Fruit fly (Drosophila melanogaster) whole organism, embryonic: Measurements from ENCODE around the gene msl-3.

Experiments
- Asciz ChIP-seq: fragments of 200-800 bp; sonication (Bioruptor generic); optimal IDR thresholded peaks from 2 replicates; lab custom pipeline; 2017; ENCODE audit warnings: missing biosample characterization, mild to moderate bottlenecking, missing genetic modification characterization, missing genetic modification reagents
- BtbVII ChIP-seq: fragments of 200-800 bp; sonication (Bioruptor generic); optimal IDR thresholded peaks from 3 replicates; lab custom pipeline; 2017; ENCODE audit warnings: missing biosample characterization, mild to moderate bottlenecking, missing genetic modification characterization
- C15 ChIP-seq: fragments of 200-800 bp; sonication (Bioruptor generic); IDR thresholded peaks from 3 replicates; pipeline ENCODE4 v1.3.6; 2022; ENCODE audit warnings: missing biosample characterization, missing genetic modification characterization
- CG11456 ChIP-seq: fragments of 200-800 bp; sonication (Bioruptor generic); IDR thresholded peaks from 3 replicates; pipeline ENCODE4 v1.3.6; 2022; ENCODE audit warnings: missing biosample characterization, missing genetic modification characterization
- CG12391 ChIP-seq: fragments of 200-800 bp; sonication (Bioruptor generic); optimal IDR thresholded peaks from 3 replicates; lab custom pipeline; 2018; ENCODE audit warnings: missing biosample characterization, mild to moderate bottlenecking, missing genetic modification characterization, moderate library complexity
- CG14050 ChIP-seq: fragments of 200-800 bp; sonication (Bioruptor generic); IDR thresholded peaks from 3 replicates; pipeline ENCODE4 v1.3.6; 2022; ENCODE audit warnings: missing biosample characterization, missing genetic modification characterization
- CG15011 ChIP-seq: fragments of 200-800 bp; sonication (Bioruptor generic); optimal IDR thresholded peaks from 3 replicates; lab custom pipeline; 2018; ENCODE audit warnings: missing biosample characterization, mild to moderate bottlenecking, missing genetic modification characterization
- CG2120 ChIP-seq: fragments of 200-800 bp; sonication (Bioruptor generic); optimal IDR thresholded peaks from 3 replicates; lab custom pipeline; 2016; ENCODE audit warnings: missing biosample characterization, missing genetic modification characterization
- CG3163 ChIP-seq: fragments of 200-800 bp; sonication (Bioruptor generic); optimal IDR thresholded peaks from 3 replicates; lab custom pipeline; 2016; ENCODE audit warnings: missing biosample characterization, missing genetic modification characterization
- CG42726 ChIP-seq: fragments of 200-800 bp; sonication (Bioruptor generic); IDR thresholded peaks from 2 replicates; pipeline ENCODE4 v1.3.6; 2022; ENCODE audit warnings: missing biosample characterization, missing genetic modification characterization; ENCODE audit not compliant: partially characterized antibody
- CG6689 ChIP-seq: fragments of 200-800 bp; sonication (Bioruptor generic); IDR thresholded peaks from 2 replicates; pipeline ENCODE4 v1.3.6; 2022; ENCODE audit warnings: missing biosample characterization, missing genetic modification characterization
- CG9727 ChIP-seq: fragments of 200-800 bp; sonication (Bioruptor generic); optimal IDR thresholded peaks from 3 replicates; lab custom pipeline; 2017; ENCODE audit warnings: missing biosample characterization, mild to moderate bottlenecking, missing genetic modification characterization
- CG9797 ChIP-seq: fragments of 200-800 bp; sonication (Bioruptor generic); optimal IDR thresholded peaks from 3 replicates; lab custom pipeline; 2018; ENCODE audit warnings: missing biosample characterization, mild to moderate bottlenecking, missing genetic modification characterization
- Camta ChIP-seq: fragments of 200-800 bp; sonication (Bioruptor generic); optimal IDR thresholded peaks from 2 replicates; lab custom pipeline; 2016; ENCODE audit warnings: missing biosample characterization, missing genetic modification characterization
- CkIIα-i1 ChIP-seq: fragments of 200-800 bp; sonication (Bioruptor generic); IDR thresholded peaks from 2 replicates; pipeline ENCODE4 v1.3.6; 2022; ENCODE audit warnings: missing biosample characterization, missing genetic modification characterization
- D19A ChIP-seq: fragments of 200-800 bp; optimal IDR thresholded peaks from 3 replicates; lab custom pipeline; 2019; ENCODE audit warnings: missing biosample characterization, mild to moderate bottlenecking, missing genetic modification characterization, moderate library complexity
- Dip3 ChIP-seq: fragments of 200-800 bp; sonication (Bioruptor generic); optimal IDR thresholded peaks from 3 replicates; lab custom pipeline; 2016; ENCODE audit warnings: missing biosample characterization, missing genetic modification characterization
- Doc3 ChIP-seq: fragments of 200-800 bp; sonication (Bioruptor generic); IDR thresholded peaks from 3 replicates; pipeline ENCODE4 v1.3.6; 2022; ENCODE audit warnings: missing biosample characterization, missing genetic modification characterization; ENCODE audit not compliant: partially characterized antibody
- ERR ChIP-seq: fragments of 200-800 bp; sonication (Bioruptor generic); optimal IDR thresholded peaks from 2 replicates; lab custom pipeline; 2016; ENCODE audit warnings: missing biosample characterization, missing genetic modification characterization
- GATAe ChIP-seq: fragments of 200-800 bp; sonication (Bioruptor generic); conservative IDR thresholded peaks from 2 replicates; pipeline ENCODE4 v1.3.6; 2022; ENCODE audit warnings: missing biosample characterization, missing genetic modification characterization
- H15 ChIP-seq: fragments of 200-800 bp; sonication (Bioruptor generic); IDR thresholded peaks from 3 replicates; pipeline ENCODE4 v1.3.6; 2022; ENCODE audit warnings: missing biosample characterization, missing genetic modification characterization
- Hr78 ChIP-seq, 2 experiments: fragments of 200-800 bp in 1 of 2; fragments of >200 bp in 1 of 2; sonication (Bioruptor generic) in 1 of 2; optimal IDR thresholded peaks; 2 replicates each; lab custom pipeline; 2017 to 2019; ENCODE audit warnings: missing biosample characterization in 2 of 2, missing genetic modification characterization in 2 of 2, mild to moderate bottlenecking in 1 of 2, moderate library complexity in 1 of 2
- MESR4 ChIP-seq: fragments of 200-800 bp; sonication (Bioruptor generic); optimal IDR thresholded peaks from 2 replicates; lab custom pipeline; 2018; ENCODE audit warnings: missing biosample characterization, mild to moderate bottlenecking, missing genetic modification characterization, moderate library complexity
- PHDP ChIP-seq: fragments of 200-800 bp; sonication (Bioruptor generic); optimal IDR thresholded peaks from 3 replicates; lab custom pipeline; 2018; ENCODE audit warnings: missing biosample characterization, mild to moderate bottlenecking, missing genetic modification characterization, moderate library complexity
- Rx ChIP-seq: fragments of 200-800 bp; sonication (Bioruptor generic); IDR thresholded peaks from 2 replicates; pipeline ENCODE4 v1.3.6; 2022; ENCODE audit warnings: missing biosample characterization, missing genetic modification characterization
- Six4 ChIP-seq: fragments of 200-800 bp; sonication (Bioruptor generic); optimal IDR thresholded peaks from 2 replicates; lab custom pipeline; 2016; ENCODE audit warnings: missing biosample characterization, missing genetic modification characterization
- Sox100B ChIP-seq: fragments of 200-800 bp; sonication (Bioruptor generic); optimal IDR thresholded peaks from 3 replicates; lab custom pipeline; 2018; ENCODE audit warnings: missing biosample characterization, mild to moderate bottlenecking, missing genetic modification characterization
- Sry-β ChIP-seq: fragments of 200-800 bp; sonication (Bioruptor generic); optimal IDR thresholded peaks from 2 replicates; lab custom pipeline; 2018; ENCODE audit warnings: missing biosample characterization, mild to moderate bottlenecking, missing genetic modification characterization, moderate library complexity
- ab ChIP-seq: fragments of 200-800 bp; sonication (Bioruptor generic); optimal IDR thresholded peaks from 2 replicates; lab custom pipeline; 2016; ENCODE audit warnings: missing biosample characterization, missing genetic modification characterization
- al ChIP-seq: fragments of 200-800 bp; sonication (Bioruptor generic); IDR thresholded peaks from 2 replicates; pipeline ENCODE4 v1.3.6; 2022; ENCODE audit warnings: missing biosample characterization, missing genetic modification characterization
- amos ChIP-seq: fragments of 200-800 bp; sonication (Bioruptor generic); IDR thresholded peaks from 2 replicates; pipeline ENCODE4 v1.3.6; 2022; ENCODE audit warnings: missing biosample characterization, missing genetic modification characterization; ENCODE audit not compliant: partially characterized antibody
- ap ChIP-seq: fragments of 200-800 bp; sonication (Bioruptor generic); IDR thresholded peaks from 2 replicates; pipeline ENCODE4 v1.3.6; 2022; ENCODE audit warnings: missing biosample characterization, missing genetic modification characterization
- ash1 ChIP-seq: fragments of 200-800 bp; sonication (Bioruptor generic); optimal IDR thresholded peaks from 2 replicates; lab custom pipeline; 2018; ENCODE audit warnings: missing biosample characterization, mild to moderate bottlenecking, missing genetic modification characterization
- btn ChIP-seq: fragments of 200-800 bp; sonication (Bioruptor generic); optimal IDR thresholded peaks from 2 replicates; lab custom pipeline; 2016; ENCODE audit warnings: missing biosample characterization, missing genetic modification characterization
- cad ChIP-seq: fragments of >200 bp; optimal IDR thresholded peaks from 2 replicates; lab custom pipeline; 2017; ENCODE audit warnings: missing biosample characterization, missing genetic modification characterization
- cato ChIP-seq: fragments of 200-800 bp; sonication (Bioruptor generic); optimal IDR thresholded peaks from 2 replicates; lab custom pipeline; 2016; ENCODE audit warnings: missing biosample characterization, missing genetic modification characterization, borderline replicate concordance
- cg ChIP-seq: fragments of 200-800 bp; sonication (Bioruptor generic); optimal IDR thresholded peaks from 3 replicates; lab custom pipeline; 2019; ENCODE audit warnings: missing biosample characterization, mild to moderate bottlenecking, missing genetic modification characterization, moderate library complexity
- chinmo ChIP-seq: fragments of 200-800 bp; sonication (Bioruptor generic); IDR thresholded peaks from 4 replicates; pipeline ENCODE4 v1.3.6; 2022; ENCODE audit warnings: missing biosample characterization, missing genetic modification characterization; ENCODE audit not compliant: partially characterized antibody
- fu2 ChIP-seq: fragments of 200-800 bp; sonication (Bioruptor generic); optimal IDR thresholded peaks from 2 replicates; lab custom pipeline; 2016; ENCODE audit warnings: missing biosample characterization, missing genetic modification characterization
- gsb ChIP-seq: fragments of 200-800 bp; sonication (Bioruptor generic); IDR thresholded peaks from 2 replicates; pipeline ENCODE4 v1.3.6; 2022; ENCODE audit warnings: missing biosample characterization, missing genetic modification characterization
- inv ChIP-seq: fragments of 200-800 bp; sonication (Bioruptor generic); IDR thresholded peaks from 2 replicates; pipeline ENCODE4 v1.3.6; 2022; ENCODE audit warnings: missing biosample characterization, missing genetic modification characterization; ENCODE audit not compliant: partially characterized antibody
- jing ChIP-seq: fragments of 200-800 bp; sonication (Bioruptor generic); optimal IDR thresholded peaks from 2 replicates; lab custom pipeline; 2018; ENCODE audit warnings: missing biosample characterization, mild to moderate bottlenecking, missing genetic modification characterization
- kay ChIP-seq: fragments of 200-800 bp; sonication (Bioruptor generic); optimal IDR thresholded peaks from 2 replicates; lab custom pipeline; 2016; ENCODE audit warnings: missing biosample characterization, missing genetic modification characterization
- kni ChIP-seq: fragments of 200-800 bp; sonication (Bioruptor generic); optimal IDR thresholded peaks from 3 replicates; lab custom pipeline; 2017; ENCODE audit warnings: mild to moderate bottlenecking, missing biosample characterization, missing genetic modification reagents, missing genetic modification characterization
- knrl ChIP-seq: fragments of 200-800 bp; sonication (Bioruptor generic); IDR thresholded peaks from 3 replicates; pipeline ENCODE4 v1.3.6; 2022; ENCODE audit warnings: missing biosample characterization, missing genetic modification characterization; ENCODE audit not compliant: partially characterized antibody
- lola ChIP-seq, 3 experiments: fragments of >200 bp in 2 of 3; fragments of 200-800 bp in 1 of 3; sonication (Bioruptor generic) in 1 of 3; optimal IDR thresholded peaks; 2 replicates each; lab custom pipeline; 2017 to 2019; ENCODE audit warnings: missing biosample characterization in 3 of 3, missing genetic modification characterization in 3 of 3, mild to moderate bottlenecking in 1 of 3, moderate library complexity in 1 of 3
- luna ChIP-seq: fragments of 200-800 bp; sonication (Bioruptor generic); optimal IDR thresholded peaks from 2 replicates; lab custom pipeline; 2016; ENCODE audit warnings: missing biosample characterization, missing genetic modification characterization
- oc ChIP-seq: fragments of 200-800 bp; sonication (Bioruptor generic); optimal IDR thresholded peaks from 2 replicates; lab custom pipeline; 2018; ENCODE audit warnings: missing biosample characterization, mild to moderate bottlenecking, missing genetic modification characterization, moderate library complexity
- scrt ChIP-seq: fragments of 200-800 bp; sonication (Bioruptor generic); optimal IDR thresholded peaks from 2 replicates; lab custom pipeline; 2018; ENCODE audit warnings: missing biosample characterization, mild to moderate bottlenecking, missing genetic modification characterization, moderate library complexity
- shn ChIP-seq: fragments of 200-800 bp; sonication (Bioruptor generic); optimal IDR thresholded peaks from 3 replicates; lab custom pipeline; 2016; ENCODE audit warnings: missing biosample characterization, missing genetic modification characterization
- sob ChIP-seq: fragments of 200-800 bp; sonication (Bioruptor generic); IDR thresholded peaks from 2 replicates; pipeline ENCODE4 v1.3.6; 2022; ENCODE audit warnings: missing biosample characterization, missing genetic modification characterization

The msl-3 gene

DNA sequence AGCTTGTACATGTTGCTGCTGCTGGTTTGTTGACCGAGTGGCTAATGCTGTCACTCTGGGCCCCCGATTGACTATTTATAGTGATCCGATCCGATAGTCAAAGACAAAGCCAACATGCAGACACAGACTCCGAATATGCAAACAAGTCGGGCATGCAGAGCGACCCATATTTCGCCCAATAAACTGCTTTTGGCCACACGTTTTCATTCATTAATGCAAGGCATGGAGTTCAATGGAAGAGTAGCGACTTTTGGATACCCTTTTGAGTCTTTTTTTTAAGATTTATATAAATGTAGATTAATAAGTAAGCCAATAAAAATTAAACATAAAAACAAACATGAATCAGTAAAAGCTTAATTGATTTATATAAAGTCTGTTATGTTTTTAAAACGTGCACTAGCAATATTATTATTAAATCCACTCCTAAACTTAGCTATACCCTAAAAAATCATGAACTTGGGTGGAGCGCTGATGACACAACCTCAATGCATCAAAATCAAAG lies 38.7 kb downstream of the msl-3 start, which contains the start of gene Cpr65Ea (continued):
- TF ChIP-seq ap (GFP tag; lab: Robert Waterston, UW) (no peak), knrl (no peak), BtbVII (GFP tag; lab: Kevin White, UChicago) (no peak), cato (GFP tag; lab: Kevin White, UChicago) (no peak), C15 (GFP tag; lab: Robert Waterston, UW) (no peak), ash1 (GFP tag; lab: Kevin White, UChicago) (no peak), Hr78 (GFP tag; optimal IDR thresholded peaks at IDR 0.05; lab: Kevin White, UChicago) (no peak), cg (GFP tag; lab: Kevin White, UChicago) (no peak), btn (GFP tag; lab: Kevin White, UChicago) (no peak), ab (GFP tag; lab: Kevin White, UChicago) (no peak), ERR (no peak), CkIIα-i1 (GFP tag; lab: Robert Waterston, UW) (no peak), jing (GFP tag; lab: Kevin White, UChicago) (no peak), sob (GFP tag; lab: Robert Waterston, UW) (no peak), shn (GFP tag; lab: Kevin White, UChicago) (no peak), fu2 (GFP tag; lab: Kevin White, UChicago) (no peak), CG6689 (GFP tag; lab: Robert Waterston, UW) (no peak), Dip3 (GFP tag; lab: Kevin White, UChicago) (no peak), MESR4 (no peak), Sry-β (GFP tag; lab: Kevin White, UChicago) (no peak), CG11456 (no peak), cad (GFP tag; lab: Kevin White, UChicago) (no peak), oc (tag; lab: Kevin White, UChicago) (no peak), amos (no peak), CG9727 (GFP tag; lab: Kevin White, UChicago) (no peak), al (GFP tag; lab: Robert Waterston, UW) (no peak), inv (GFP tag; lab: Robert Waterston, UW) (no peak), chinmo (GFP tag; lab: Robert Waterston, UW) (no peak), lola (GFP tag; optimal IDR thresholded peaks at IDR 0.05; lab: Kevin White, UChicago) (no peak), GATAe (GFP tag; lab: Robert Waterston, UW) (no peak), CG2120 (GFP tag; lab: Kevin White, UChicago) (no peak), CG14050 (GFP tag; lab: Robert Waterston, UW) (no peak), CG9797 (GFP tag; lab: Kevin White, UChicago) (no peak), H15 (GFP tag; lab: Robert Waterston, UW) (no peak), CG3163 (GFP tag; lab: Kevin White, UChicago) (no peak), Asciz (GFP tag; lab: Kevin White, UChicago) (peak; percentile 24), Sox100B (GFP tag; lab: Kevin White, UChicago) (peak; percentile 30), kni (no peak), Rx (GFP tag; lab: Robert Waterston, UW) (no peak), gsb (GFP tag; lab: Robert Waterston, UW) (no peak), CG15011 (no peak), PHDP (tag; lab: Kevin White, UChicago) (no peak), Camta (GFP tag; lab: Kevin White, UChicago) (no peak), scrt (no peak), kay (no peak), Six4 (GFP tag; lab: Kevin White, UChicago) (no peak), CG42726 (GFP tag; lab: Robert Waterston, UW) (no peak), D19A (tag; lab: Kevin White, UChicago) (peak; percentile 42), Doc3 (GFP tag; lab: Robert Waterston, UW) (no peak), luna (GFP tag; lab: Kevin White, UChicago) (no peak), CG12391 (tag; lab: Kevin White, UChicago) (no peak)
